Worm (Caenorhabditis elegans): Measurements from ENCODE around the gene ZK856.11.

ZK856.11 gene

DNA sequence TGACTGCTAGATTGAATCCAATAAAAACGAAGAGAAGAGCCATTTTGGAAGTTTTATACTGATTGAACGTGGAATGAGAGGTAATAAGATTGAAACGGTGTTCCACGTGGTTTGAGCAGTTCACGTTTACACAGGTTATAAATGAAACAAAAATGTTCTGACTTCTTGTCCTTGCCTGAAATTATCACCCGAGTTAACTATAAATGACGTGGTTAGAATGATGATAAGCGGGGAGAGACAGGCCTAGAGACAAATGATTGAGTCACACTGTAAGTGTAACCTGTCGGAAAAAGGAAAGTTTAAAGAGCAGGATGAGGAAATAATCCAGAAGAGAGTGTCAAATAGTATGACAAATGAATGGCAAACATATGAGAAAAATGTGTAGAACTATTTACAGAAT, 43.8 kb downstream of the ZK856.11 start, which contains the start of gene C51E3.10 (continued):
- TF ChIP-seq pqm-1 (tag; optimal IDR thresholded peaks at IDR 0.05) (peak; percentile 93), lin-1 (GFP tag; IDR thresholded peaks at IDR 0.05) (peak; percentile 71; the same call in 1 of the 2 replicates), F49E8.2 (tag; optimal IDR thresholded peaks at IDR 0.05; ENCODE audit: borderline replicate concordance) (no peak), jun-1 (tag; optimal IDR thresholded peaks at IDR 0.05) (no peak), ama-1 (optimal IDR thresholded peaks at IDR 0.05) (no peak), arid-1 (GFP tag; conservative IDR thresholded peaks at IDR 0.05) (no peak), daf-12 (tag; optimal IDR thresholded peaks at IDR 0.05) (no peak), egl-27 (tag; optimal IDR thresholded peaks at IDR 0.05) (no peak), nhr-48 (tag; optimal IDR thresholded peaks at IDR 0.05) (peak; percentile 18), ceh-82 (tag; optimal IDR thresholded peaks at IDR 0.05) (no peak), nhr-10 (tag; optimal IDR thresholded peaks at IDR 0.05) (no peak), F26F4.8 (GFP tag; conservative IDR thresholded peaks at IDR 0.05) (no peak), zag-1 (tag; optimal IDR thresholded peaks at IDR 0.05) (no peak), snpc-4 (tag; optimal IDR thresholded peaks at IDR 0.05) (no peak), spr-3 (GFP tag; optimal IDR thresholded peaks at IDR 0.05) (no peak), mxl-2 (GFP tag; conservative IDR thresholded peaks at IDR 0.05) (no peak), dmd-9 (GFP tag; IDR thresholded peaks at IDR 0.05) (no peak), lin-13 (GFP tag; optimal IDR thresholded peaks at IDR 0.05) (peak; percentile 16), rbr-2 (tag; optimal IDR thresholded peaks at IDR 0.05) (no peak), vab-7 (GFP tag; IDR thresholded peaks at IDR 0.05) (no peak), nhr-77 (tag; optimal IDR thresholded peaks at IDR 0.05) (peak; percentile 35), cey-2 (tag; optimal IDR thresholded peaks at IDR 0.05; ENCODE audit: borderline replicate concordance, insufficient read depth) (no peak), nhr-41 (GFP tag; IDR thresholded peaks at IDR 0.05) (no peak), lsy-2 (tag; optimal IDR thresholded peaks at IDR 0.05) (peak in 1 of 2 experiments; percentile 32), dmd-6 (GFP tag; IDR thresholded peaks at IDR 0.05) (peak; percentile 95), zfp-2 (tag; optimal IDR thresholded peaks at IDR 0.05) (no peak), tra-1 (GFP tag; IDR thresholded peaks at IDR 0.05) (peak; percentile 68; the same call in 1 of the 2 replicates), mes-2 (tag; optimal IDR thresholded peaks at IDR 0.05; ENCODE audit: poor library complexity, severe bottlenecking) (no peak), mep-1 (tag; optimal IDR thresholded peaks at IDR 0.05) (peak; percentile 36), Y5F2A.4 (GFP tag; optimal IDR thresholded peaks at IDR 0.05) (no peak), ceh-28 (tag; optimal IDR thresholded peaks at IDR 0.05) (no peak), nhr-76 (tag; optimal IDR thresholded peaks at IDR 0.05) (no peak), unc-62 (GFP tag; optimal IDR thresholded peaks at IDR 0.05 in 1 of 2) (peak in 1 of 2 experiments; percentile 89), unc-62 (tag; optimal IDR thresholded peaks at IDR 0.05) (no peak), ZK337.2 (GFP tag; IDR thresholded peaks at IDR 0.05) (no peak), attf-4 (tag; optimal IDR thresholded peaks at IDR 0.05) (no peak), skn-1 (tag; optimal IDR thresholded peaks at IDR 0.05) (no peak), lim-7 (GFP tag; IDR thresholded peaks at IDR 0.05) (no peak), mdl-1 (tag; optimal IDR thresholded peaks at IDR 0.05) (peak in 1 of 2 experiments; percentile 77), hlh-30 (tag; optimal IDR thresholded peaks at IDR 0.05; ENCODE audit: insufficient read depth) (peak; percentile 68), nhr-111 (GFP tag; optimal IDR thresholded peaks at IDR 0.05) (no peak), daf-8 (GFP tag; IDR thresholded peaks at IDR 0.05) (no peak), dve-1 (tag; optimal IDR thresholded peaks at IDR 0.05; ENCODE audit: insufficient read depth) (peak; percentile 70), mxl-3 (GFP tag; optimal IDR thresholded peaks at IDR 0.05) (peak; percentile 76), unc-130 (GFP tag; optimal IDR thresholded peaks at IDR 0.05) (no peak), spr-1 (tag; optimal IDR thresholded peaks at IDR 0.05) (no peak), R02D3.7 (tag; optimal IDR thresholded peaks at IDR 0.05) (no peak), saeg-2 (GFP tag; IDR thresholded peaks at IDR 0.05) (no peak), gei-8 (GFP tag; optimal IDR thresholded peaks at IDR 0.05) (no peak), T20F7.1 (GFP tag; optimal IDR thresholded peaks at IDR 0.05) (no peak), daf-19 (GFP tag; conservative IDR thresholded peaks at IDR 0.05) (no peak), php-3 (GFP tag; IDR thresholded peaks at IDR 0.05) (no peak)

Measured in whole organism, L4 larva.